Worm (Caenorhabditis elegans): ENCODE measurements around the gene F22F7.8.

- TF ChIP-seq mep-1 (tag; optimal IDR thresholded peaks at IDR 0.05) (no peak), nhr-237 (tag; optimal IDR thresholded peaks at IDR 0.05) (no peak), zip-8 (tag; optimal IDR thresholded peaks at IDR 0.05) (no peak), elt-1 (tag; optimal IDR thresholded peaks at IDR 0.05; ENCODE audit: borderline replicate concordance, insufficient read depth) (no peak), unc-39 (tag; optimal IDR thresholded peaks at IDR 0.05) (no peak), snpc-4 (tag; optimal IDR thresholded peaks at IDR 0.05) (no peak), sptf-1 (tag; optimal IDR thresholded peaks at IDR 0.05) (no peak), nhr-2 (tag; optimal IDR thresholded peaks at IDR 0.05) (no peak), lin-13 (tag; optimal IDR thresholded peaks at IDR 0.05) (no peak), pha-4 (tag; optimal IDR thresholded peaks at IDR 0.05) (no peak)
Measured at ce11 chrV:2149432-2149831, 27.7 kb upstream of the F22F7.8 start, which contains the start of gene C45H4.21.

Measured in whole organism, mixed stage, embryonic.